Worm (Caenorhabditis elegans): Measurements from ENCODE around the gene K12H6.2.

The K12H6.2 gene

ce11 chrII:2861385-2862099 is 46.2 kb upstream of the K12H6.2 start (continued):
- TF ChIP-seq arid-1 (GFP tag; conservative IDR thresholded peaks at IDR 0.05): peak; percentile 66
- no peak for TF ChIP-seq hlh-30 (tag; optimal IDR thresholded peaks at IDR 0.05; ENCODE audit: insufficient read depth)
- TF ChIP-seq jun-1 (tag; optimal IDR thresholded peaks at IDR 0.05): no peak
- no peak for TF ChIP-seq nhr-10 (tag; optimal IDR thresholded peaks at IDR 0.05)
- TF ChIP-seq mxl-3 (GFP tag; optimal IDR thresholded peaks at IDR 0.05): no peak
- peak; percentile 0 for TF ChIP-seq nhr-102 (tag; optimal IDR thresholded peaks at IDR 0.05)
- no peak for TF ChIP-seq lin-29 (GFP tag; IDR thresholded peaks at IDR 0.05)
- TF ChIP-seq lin-15B (tag; optimal IDR thresholded peaks at IDR 0.05): no peak
- no peak for TF ChIP-seq spr-3 (GFP tag; optimal IDR thresholded peaks at IDR 0.05)
- TF ChIP-seq daf-16 (GFP tag; optimal IDR thresholded peaks at IDR 0.05): peak in 1 of 2 experiments; percentile 23
- no peak for TF ChIP-seq daf-16 (tag; optimal IDR thresholded peaks at IDR 0.05)
- no peak for TF ChIP-seq nhr-237 (tag; optimal IDR thresholded peaks at IDR 0.05)
- 0 out of 2 replicates have a peak, but pooled peaks have one; percentile 11 for TF ChIP-seq hmg-1.1 (GFP tag; IDR thresholded peaks at IDR 0.05)
- TF ChIP-seq zfp-3 (GFP tag; conservative IDR thresholded peaks at IDR 0.05): no peak
- no peak for TF ChIP-seq spr-1 (tag; optimal IDR thresholded peaks at IDR 0.05)
- no peak for TF ChIP-seq F44E2.7 (GFP tag; IDR thresholded peaks at IDR 0.05)
- peak; percentile 71 for TF ChIP-seq lim-7 (GFP tag; IDR thresholded peaks at IDR 0.05)
- no peak for TF ChIP-seq ztf-7 (tag; optimal IDR thresholded peaks at IDR 0.05)
- no peak for TF ChIP-seq nhr-48 (tag; optimal IDR thresholded peaks at IDR 0.05)
- 0 out of 2 replicates have a peak, but pooled peaks have one; percentile 16 for TF ChIP-seq php-3 (GFP tag; IDR thresholded peaks at IDR 0.05)
- 0 out of 2 replicates have a peak, but pooled peaks have one; percentile 20 for TF ChIP-seq D1046.2 (GFP tag; IDR thresholded peaks at IDR 0.05)
- TF ChIP-seq aly-2 (tag; optimal IDR thresholded peaks at IDR 0.05): no peak
- TF ChIP-seq sdz-12 (GFP tag; optimal IDR thresholded peaks at IDR 0.05): no peak
- no peak for TF ChIP-seq ztf-11 (tag; optimal IDR thresholded peaks at IDR 0.05)
- peak; percentile 76 for TF ChIP-seq dmd-8 (GFP tag; IDR thresholded peaks at IDR 0.05)
- TF ChIP-seq pha-4 (GFP tag; IDR thresholded peaks at IDR 0.05): peak; percentile 75; the same call in 1 of the 2 replicates
- no peak for TF ChIP-seq pha-4 (tag; optimal IDR thresholded peaks at IDR 0.05)
- TF ChIP-seq mep-1 (tag; optimal IDR thresholded peaks at IDR 0.05): no peak
- peak; percentile 42; the same call in 1 of the 2 replicates for TF ChIP-seq ZK337.2 (GFP tag; IDR thresholded peaks at IDR 0.05)
- TF ChIP-seq Y48G9A.11 (GFP tag; IDR thresholded peaks at IDR 0.05): 0 out of 2 replicates have a peak, but pooled peaks have one; percentile 33
- TF ChIP-seq Y105C5A.15 (GFP tag; IDR thresholded peaks at IDR 0.05): peak; percentile 30; the same call in 1 of the 2 replicates
- TF ChIP-seq dmd-6 (GFP tag; IDR thresholded peaks at IDR 0.05): 0 out of 2 replicates have a peak, but pooled peaks have one; percentile 22
- TF ChIP-seq skn-1 (tag; optimal IDR thresholded peaks at IDR 0.05): no peak
- TF ChIP-seq unc-39 (tag; optimal IDR thresholded peaks at IDR 0.05): no peak
- no peak for TF ChIP-seq ceh-62 (tag; optimal IDR thresholded peaks at IDR 0.05)
- no peak for TF ChIP-seq egl-27 (tag; optimal IDR thresholded peaks at IDR 0.05)
- TF ChIP-seq nhr-76 (tag; optimal IDR thresholded peaks at IDR 0.05): no peak
- no peak for TF ChIP-seq T26A8.4 (GFP tag; IDR thresholded peaks at IDR 0.05)
- TF ChIP-seq rbr-2 (tag; optimal IDR thresholded peaks at IDR 0.05): peak; percentile 3
- 0 out of 2 replicates have a peak, but pooled peaks have one; percentile 25 for TF ChIP-seq F26F4.8 (GFP tag; conservative IDR thresholded peaks at IDR 0.05)
- 0 out of 4 replicates have a peak, but pooled peaks of 1 of the 2 experiments have one; percentile 60 for TF ChIP-seq madf-5 (GFP tag; IDR thresholded peaks at IDR 0.05)
